Fruit fly (Drosophila melanogaster) S2 (cell line): ENCODE measurements around the gene CG4297.

Experiments used
- CG8478 ChIP-seq: fragments of >200 bp; optimal IDR thresholded peaks from 2 replicates; lab custom pipeline; 2018
- CTCF ChIP-seq, 2 experiments: fragments of >200 bp; optimal IDR thresholded peaks; 2 replicates each; lab custom pipeline; 2018

DNA sequence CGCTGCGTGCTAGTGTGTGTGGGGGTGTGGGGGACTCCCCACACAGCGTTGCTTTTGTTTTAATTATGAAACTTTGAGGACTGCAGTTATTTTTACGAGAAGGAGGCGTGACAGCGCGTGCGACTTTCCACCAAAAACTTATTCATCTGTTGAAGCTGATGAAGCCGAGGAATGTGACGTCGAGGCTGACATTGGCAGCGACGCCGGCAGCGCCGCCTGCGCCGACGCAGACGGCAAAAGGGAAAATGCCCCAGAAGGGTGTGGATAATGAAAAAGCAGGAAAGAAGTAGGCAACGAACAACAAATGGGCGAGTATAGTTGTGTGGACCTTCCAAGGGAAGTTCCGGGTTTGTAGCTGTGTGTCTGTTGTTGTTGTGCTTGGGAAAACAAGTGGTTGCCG lies 4.3 kb downstream of the CG4297 start:
- no peak for TF ChIP-seq CG8478
- no peak for TF ChIP-seq CTCF (optimal IDR thresholded peaks at IDR 0.05; lab: Kevin White, UChicago)
